Worm (Caenorhabditis elegans): ENCODE results near the gene Y54G11A.17.
"Not testable (repeated sequence)": the region's sequence is repeated elsewhere in the genome, so short reads cannot be mapped to it uniquely, and the experiment has no call there.

Gene Y54G11A.17

DNA sequence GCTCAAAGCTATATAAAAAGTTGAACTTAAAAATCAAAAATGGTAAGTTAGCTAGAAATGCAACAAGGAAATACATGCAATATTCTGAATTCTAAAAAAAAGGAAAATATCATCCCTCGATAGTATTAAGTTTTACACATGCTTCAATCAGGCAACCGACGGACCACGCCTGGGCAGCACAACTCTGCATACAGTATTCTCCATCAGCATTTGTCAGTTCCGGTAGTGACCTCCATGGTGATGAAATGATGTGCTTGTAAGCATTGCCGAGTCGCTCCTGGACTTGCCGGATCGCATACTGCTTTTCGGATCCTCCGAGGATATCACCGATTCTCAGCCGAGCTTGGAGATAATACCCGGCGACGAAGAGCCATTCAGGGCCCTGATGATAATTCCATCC, 1.6 kb upstream of the Y54G11A.17 start:
- TF ChIP-seq lin-13 (tag; optimal IDR thresholded peaks at IDR 0.05) = no peak
- no peak for TF ChIP-seq nhr-76 (tag; optimal IDR thresholded peaks at IDR 0.05)
- no peak for TF ChIP-seq ham-2 (GFP tag; optimal IDR thresholded peaks at IDR 0.05)
- TF ChIP-seq ces-1 (GFP tag; optimal IDR thresholded peaks at IDR 0.05) = no peak
- TF ChIP-seq unc-39 (tag; optimal IDR thresholded peaks at IDR 0.05) = no peak
- no peak for TF ChIP-seq zip-8 (tag; optimal IDR thresholded peaks at IDR 0.05)
- TF ChIP-seq elt-3 (tag; optimal IDR thresholded peaks at IDR 0.05) = no peak
- TF ChIP-seq hlh-1 (tag; optimal IDR thresholded peaks at IDR 0.05) = no peak
- TF ChIP-seq ceh-39 (tag; optimal IDR thresholded peaks at IDR 0.05) = no peak

DNA sequence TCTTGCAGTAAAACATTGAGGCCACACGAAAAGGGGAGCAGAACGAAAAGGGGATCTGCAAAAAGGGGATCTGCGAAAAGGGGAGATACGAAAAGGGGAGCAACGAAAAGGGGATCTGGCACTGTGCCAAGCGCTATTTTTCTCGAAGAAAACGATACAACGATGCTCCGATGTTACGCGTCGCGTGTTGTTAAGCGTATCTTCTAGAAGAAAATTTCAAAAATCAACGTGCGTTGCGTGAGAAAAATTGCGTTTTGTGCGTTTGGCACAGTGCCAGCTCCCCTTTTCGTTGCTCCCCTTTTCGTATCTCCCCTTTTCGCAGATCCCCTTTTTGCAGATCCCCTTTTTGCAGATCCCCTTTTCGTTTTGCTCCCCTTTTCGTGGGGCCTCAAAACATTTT, 3.0 kb downstream of the Y54G11A.17 start, which contains the start of gene Y54G11A.9:
TSS of gene Y54G11A.9 (minus strand) at position 196 of the 400 bp plus-strand sequence.
- TF ChIP-seq mab-5 (tag; optimal IDR thresholded peaks at IDR 0.05); ceh-43 (GFP tag; optimal IDR thresholded peaks at IDR 0.05); snpc-4 (tag; optimal IDR thresholded peaks at IDR 0.05): not testable (repeated sequence)

DNA sequence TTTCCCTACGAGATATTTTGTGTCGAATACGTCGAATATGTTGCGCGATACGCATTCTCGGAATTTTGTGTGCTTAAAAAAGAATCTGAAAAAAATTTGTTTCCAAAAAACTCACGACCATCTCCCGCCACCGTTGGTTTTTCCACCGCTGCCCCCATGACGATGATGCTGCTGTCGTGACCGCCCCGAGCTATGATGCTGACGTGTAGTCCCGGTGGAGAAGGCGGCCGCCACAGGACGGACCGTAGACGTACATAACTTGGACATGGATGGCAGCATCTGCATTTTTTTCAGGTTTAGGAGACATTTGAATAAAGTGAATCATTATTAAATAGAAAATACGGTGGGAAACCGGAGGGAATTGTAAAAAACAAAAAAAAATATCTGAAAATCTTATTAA, 5.0 kb downstream of the Y54G11A.17 start, which contains the start of gene ddl-3:
TSS of gene ddl-3 (minus strand) at position 289 of the 400 bp plus-strand sequence.
- not testable (repeated sequence) for TF ChIP-seq nhr-28 (tag; optimal IDR thresholded peaks at IDR 0.05); lin-32 (GFP tag; optimal IDR thresholded peaks at IDR 0.05); elt-3 (tag; optimal IDR thresholded peaks at IDR 0.05)

DNA sequence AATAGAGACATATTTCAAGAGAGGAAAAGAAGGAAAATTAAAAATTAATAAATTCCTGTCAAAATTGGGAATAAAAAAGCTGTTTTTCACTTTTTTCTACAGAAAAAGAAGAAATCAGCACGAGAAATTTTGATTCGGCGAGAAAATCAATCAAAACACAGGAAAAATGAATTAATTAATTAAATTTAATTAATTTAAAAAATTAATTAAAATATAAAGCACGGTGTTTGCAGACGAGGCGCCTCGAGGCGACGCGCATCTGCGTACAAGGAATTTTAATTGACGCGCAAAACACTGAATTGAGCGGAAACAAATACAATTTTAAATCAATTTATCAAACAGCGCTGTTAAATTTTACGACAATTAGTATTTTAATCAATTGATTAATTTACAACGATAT, 28.0 kb downstream of the Y54G11A.17 start:
- TF ChIP-seq unc-39 (tag; optimal IDR thresholded peaks at IDR 0.05) (no peak), unc-62 (GFP tag; optimal IDR thresholded peaks at IDR 0.05) (no peak), nhr-76 (tag; optimal IDR thresholded peaks at IDR 0.05) (no peak), ceh-83 (GFP tag; optimal IDR thresholded peaks at IDR 0.05) (no peak), ces-1 (GFP tag; optimal IDR thresholded peaks at IDR 0.05) (peak; percentile 74), cnd-1 (tag; optimal IDR thresholded peaks at IDR 0.05) (no peak)

DNA sequence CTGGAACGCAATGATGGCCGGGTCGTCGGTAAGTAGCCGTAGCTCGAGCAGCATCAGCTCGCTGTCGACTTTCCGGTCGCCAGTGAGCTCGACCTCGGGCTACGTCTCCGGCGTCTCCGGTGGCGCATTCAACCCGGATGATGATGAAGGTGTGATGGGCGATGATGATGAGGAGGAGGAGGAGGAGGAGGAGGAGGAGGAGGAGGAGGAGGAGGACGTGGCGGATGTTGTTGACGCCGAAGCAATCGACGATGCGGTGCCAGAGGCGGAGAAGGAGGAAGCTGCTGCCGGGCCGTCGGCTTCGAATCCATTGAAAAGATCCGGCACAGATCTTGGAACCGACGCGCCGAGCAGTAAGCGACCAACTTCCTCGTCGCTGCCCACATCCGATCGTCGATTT, 30.0 kb downstream of the Y54G11A.17 start:
- no peak for TF ChIP-seq bed-3 (GFP tag; optimal IDR thresholded peaks at IDR 0.05)
- TF ChIP-seq sptf-1 (tag; optimal IDR thresholded peaks at IDR 0.05) = no peak
- TF ChIP-seq mls-2 (tag; optimal IDR thresholded peaks at IDR 0.05) = peak; percentile 0

DNA sequence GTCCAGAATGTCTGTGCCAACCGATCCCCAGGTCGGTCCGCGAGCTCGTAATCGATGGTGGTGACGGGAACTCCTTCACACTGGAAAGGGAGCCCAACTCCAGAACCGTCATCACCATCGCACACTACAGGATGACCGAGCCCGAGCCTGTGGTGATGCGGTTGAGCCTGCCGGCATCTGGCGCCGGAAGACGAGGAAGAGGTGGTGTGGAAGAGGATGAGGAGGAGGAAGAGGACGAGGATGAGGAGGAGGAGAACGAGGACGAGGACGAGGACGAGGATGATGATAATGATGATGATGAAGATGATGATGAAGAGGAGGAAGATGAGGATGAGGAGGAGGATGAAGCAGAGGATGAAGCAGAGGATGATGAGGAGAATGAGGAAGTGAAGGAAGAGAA, 31.2 kb downstream of the Y54G11A.17 start, which contains the start of gene Y54G11A.14:
TSS of gene Y54G11A.14 (plus strand) at position 132 of the 400 bp plus-strand sequence.
- TF ChIP-seq mab-5 (tag; optimal IDR thresholded peaks at IDR 0.05) (no peak), lin-13 (tag; optimal IDR thresholded peaks at IDR 0.05) (no peak), snpc-4 (tag; optimal IDR thresholded peaks at IDR 0.05) (no peak), ztf-11 (tag; optimal IDR thresholded peaks at IDR 0.05) (no peak), ces-1 (GFP tag; optimal IDR thresholded peaks at IDR 0.05) (no peak), mep-1 (tag; optimal IDR thresholded peaks at IDR 0.05) (no peak), tbx-8 (GFP tag; optimal IDR thresholded peaks at IDR 0.05) (no peak), unc-120 (tag; optimal IDR thresholded peaks at IDR 0.05; ENCODE audit: poor library complexity, severe bottlenecking) (no peak), cnd-1 (tag; optimal IDR thresholded peaks at IDR 0.05) (no peak), drap-1 (GFP tag; optimal IDR thresholded peaks at IDR 0.05) (no peak), flh-1 (GFP tag; optimal IDR thresholded peaks at IDR 0.05) (no peak), nhr-12 (tag; optimal IDR thresholded peaks at IDR 0.05) (no peak), pha-4 (tag; optimal IDR thresholded peaks at IDR 0.05) (no peak), unc-62 (GFP tag; optimal IDR thresholded peaks at IDR 0.05) (no peak)

DNA sequence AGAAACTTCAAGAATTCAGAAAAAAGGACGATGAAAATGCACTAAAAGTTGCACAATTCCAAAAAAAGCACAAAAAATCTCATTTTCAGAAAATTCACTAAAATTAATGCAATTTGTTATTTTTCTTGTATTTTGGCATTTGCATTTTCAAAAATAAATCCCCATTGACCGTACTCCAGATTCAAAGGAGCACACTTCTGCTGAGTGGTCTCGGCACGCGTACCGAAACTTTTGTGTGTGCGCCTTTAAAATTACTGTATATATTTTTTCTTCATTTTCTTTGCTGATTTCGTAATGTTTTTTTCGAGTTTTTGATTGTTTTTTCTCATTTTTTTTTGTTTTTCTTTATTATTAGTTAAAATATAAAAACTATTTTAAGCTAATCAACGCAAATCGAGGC, 37.0 kb downstream of the Y54G11A.17 start:
- TF ChIP-seq ces-1 (GFP tag; optimal IDR thresholded peaks at IDR 0.05) (no peak), mep-1 (tag; optimal IDR thresholded peaks at IDR 0.05) (no peak), tbx-8 (GFP tag; optimal IDR thresholded peaks at IDR 0.05) (no peak), nhr-237 (tag; optimal IDR thresholded peaks at IDR 0.05) (no peak), mab-5 (tag; optimal IDR thresholded peaks at IDR 0.05) (no peak), nhr-76 (tag; optimal IDR thresholded peaks at IDR 0.05) (no peak), nhr-12 (tag; optimal IDR thresholded peaks at IDR 0.05) (no peak), elt-1 (tag; optimal IDR thresholded peaks at IDR 0.05; ENCODE audit: borderline replicate concordance, insufficient read depth) (no peak), nhr-28 (tag; optimal IDR thresholded peaks at IDR 0.05) (no peak)
